Fruit fly (Drosophila melanogaster): ENCODE measurements around the gene pum.

Gene pum

DNA sequence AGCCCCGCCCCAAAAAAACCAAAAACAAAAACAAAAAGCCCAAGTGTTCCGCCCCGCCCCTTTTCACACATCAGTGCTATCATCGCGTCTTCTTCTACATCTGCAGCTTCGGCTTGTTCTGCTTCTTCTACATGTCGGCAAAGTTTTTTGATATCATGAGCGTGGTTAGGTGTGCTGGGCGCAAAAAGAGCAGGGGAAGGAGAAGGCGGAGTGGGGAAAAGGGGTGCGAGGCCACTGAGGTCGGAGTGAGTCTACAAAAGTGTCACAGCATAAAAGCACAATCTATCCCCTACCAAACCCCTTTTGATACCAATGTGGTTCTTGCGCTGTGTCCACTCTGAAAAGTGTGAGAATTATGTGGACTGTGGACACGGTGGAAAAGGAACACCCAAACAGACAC lies 66.2 kb downstream of the pum start:
- TF ChIP-seq CG6689 (GFP tag; IDR thresholded peaks at IDR 0.05) (no peak), sob (GFP tag; IDR thresholded peaks at IDR 0.05) (no peak), CG1602 (GFP tag; optimal IDR thresholded peaks at IDR 0.05) (no peak), pros (GFP tag; optimal IDR thresholded peaks at IDR 0.05) (peak; percentile 5), Rx (GFP tag; IDR thresholded peaks at IDR 0.05) (no peak), CG10274 (GFP tag; optimal IDR thresholded peaks at IDR 0.05) (peak; percentile 53), CG1529 (GFP tag; optimal IDR thresholded peaks at IDR 0.05) (no peak), ro (GFP tag; IDR thresholded peaks at IDR 0.05) (no peak), Ets65A (GFP tag) (peak; percentile 84), CG4282 (GFP tag; optimal IDR thresholded peaks at IDR 0.05) (no peak), CG2199 (GFP tag; IDR thresholded peaks at IDR 0.05) (0 out of 3 replicates have a peak, but pooled peaks have one; percentile 42), pan (optimal IDR thresholded peaks at IDR 0.05) (no peak), pan (GFP tag; optimal IDR thresholded peaks at IDR 0.05 in 1 of 2, IDR thresholded peaks at IDR 0.05 in 1 of 2) (peak in 1 of 2 experiments; percentile 41), ham (GFP tag; IDR thresholded peaks at IDR 0.05) (no peak), CG1647 (GFP tag; optimal IDR thresholded peaks at IDR 0.05) (no peak), CoRest (tag; optimal IDR thresholded peaks at IDR 0.05) (no peak), zf30C (GFP tag; optimal IDR thresholded peaks at IDR 0.05) (no peak), CG11504 (tag; optimal IDR thresholded peaks at IDR 0.05) (peak; percentile 27), zfh1 (GFP tag; IDR thresholded peaks at IDR 0.05) (0 out of 3 replicates have a peak, but pooled peaks have one; percentile 19), fru (optimal IDR thresholded peaks at IDR 0.05) (no peak), crol (GFP tag; IDR thresholded peaks at IDR 0.05) (peak; percentile 74), MESR4 (GFP tag; optimal IDR thresholded peaks at IDR 0.05) (no peak), Hsf (GFP tag; optimal IDR thresholded peaks at IDR 0.05) (no peak), kni (GFP tag; optimal IDR thresholded peaks at IDR 0.05) (peak; percentile 13), CG17385 (GFP tag; optimal IDR thresholded peaks at IDR 0.05) (peak; percentile 54), z (GFP tag; IDR thresholded peaks at IDR 0.05) (no peak)

DNA sequence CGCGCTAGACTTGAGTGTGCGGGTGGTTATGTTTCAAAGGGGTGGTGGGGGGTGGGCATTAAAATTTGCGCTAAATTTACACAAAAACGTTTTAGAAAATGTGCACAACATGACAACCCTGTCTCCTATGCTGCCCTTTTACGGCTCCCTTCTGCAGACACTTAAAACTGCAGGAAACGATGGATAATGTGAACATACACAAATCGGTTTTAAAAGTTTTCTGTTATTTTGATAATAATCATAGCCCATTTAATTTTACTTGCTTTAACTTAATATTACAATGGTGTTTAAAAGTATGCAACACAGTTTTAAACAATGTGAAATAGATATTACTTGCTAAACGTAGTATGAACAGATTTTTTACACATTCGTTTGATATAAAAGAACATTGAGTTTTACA lies 69.5 kb downstream of the pum start:
- peak; percentile 24 for TF ChIP-seq grau (tag; optimal IDR thresholded peaks at IDR 0.05)
- TF ChIP-seq ssp (GFP tag; IDR thresholded peaks at IDR 0.05): no peak
- TF ChIP-seq CG8290 (GFP tag; optimal IDR thresholded peaks at IDR 0.05): peak; percentile 74
- TF ChIP-seq CG8290 (tag; optimal IDR thresholded peaks at IDR 0.05): peak in 1 of 2 experiments; percentile 85

DNA sequence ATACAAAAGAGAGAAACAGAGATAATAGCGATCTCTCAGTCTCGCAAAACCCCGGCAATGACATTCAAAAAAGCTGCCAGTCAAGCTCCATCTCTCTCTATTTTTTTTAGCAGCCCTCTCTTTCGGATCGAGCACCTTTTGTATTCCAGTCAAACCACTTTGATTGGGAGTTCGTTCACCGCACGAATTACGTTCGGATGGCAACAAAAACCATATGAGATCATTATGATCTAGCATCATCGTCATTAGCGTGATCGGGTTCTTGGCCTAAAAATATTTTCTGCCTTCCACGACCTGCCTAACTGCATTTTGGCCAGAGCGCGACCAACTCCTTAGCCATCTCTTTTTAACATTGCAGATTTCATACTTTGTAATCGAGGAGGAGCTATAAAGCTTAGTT lies 77.1 kb downstream of the pum start:
- TF ChIP-seq CG6765 (GFP tag; optimal IDR thresholded peaks at IDR 0.05) (no peak), Rfx (GFP tag; IDR thresholded peaks at IDR 0.05) (no peak), sqz (GFP tag; optimal IDR thresholded peaks at IDR 0.05) (peak; percentile 49), Deaf1 (tag; optimal IDR thresholded peaks at IDR 0.05) (peak; percentile 52), Trl (optimal IDR thresholded peaks at IDR 0.05) (peak; percentile 36 to 51), Trl (GFP tag; optimal IDR thresholded peaks at IDR 0.05) (no peak), chinmo (GFP tag; IDR thresholded peaks at IDR 0.05; ENCODE audit: partially characterized antibody) (0 out of 4 replicates have a peak, but pooled peaks have one; percentile 28), CkIIα-i1 (GFP tag; IDR thresholded peaks at IDR 0.05) (no peak), vvl (GFP tag; IDR thresholded peaks at IDR 0.05) (peak; percentile 35), oc (tag; optimal IDR thresholded peaks at IDR 0.05) (peak; percentile 4)
